Worm (Caenorhabditis elegans): ENCODE data around the gene H09F14.1.

- TF ChIP-seq fkh-10 (GFP tag; optimal IDR thresholded peaks at IDR 0.05) (no peak), R02D3.7 (tag; optimal IDR thresholded peaks at IDR 0.05) (no peak), unc-130 (GFP tag; optimal IDR thresholded peaks at IDR 0.05) (no peak), nhr-11 (tag; optimal IDR thresholded peaks at IDR 0.05) (no peak), ama-1 (optimal IDR thresholded peaks at IDR 0.05) (no peak), hif-1 (tag; optimal IDR thresholded peaks at IDR 0.05) (no peak), ceh-82 (tag; optimal IDR thresholded peaks at IDR 0.05) (no peak), nhr-6 (tag; optimal IDR thresholded peaks at IDR 0.05) (no peak), nhr-237 (tag; optimal IDR thresholded peaks at IDR 0.05) (no peak), ZK546.5 (tag; optimal IDR thresholded peaks at IDR 0.05) (no peak), skn-1 (tag; optimal IDR thresholded peaks at IDR 0.05) (no peak), fos-1 (tag; optimal IDR thresholded peaks at IDR 0.05) (no peak), nhr-42 (GFP tag; IDR thresholded peaks at IDR 0.05) (no peak)
Measured at ce11 chrV:10615496-10615895, at the start of gene H09F14.1.
